Fruit fly (Drosophila melanogaster) whole organism, prepupa: ENCODE results near the gene CG15731.

Source experiments
- Blimp-1 ChIP-seq: fragments of 200-800 bp; sonication (Bioruptor generic); optimal IDR thresholded peaks from 3 replicates; lab custom pipeline; 2017; ENCODE audit warnings: missing biosample characterization, missing genetic modification characterization, mild to moderate bottlenecking, moderate library complexity, missing genetic modification reagents
- CG10631 ChIP-seq: fragments of 200-800 bp; sonication (Bioruptor generic); optimal IDR thresholded peaks from 2 replicates; lab custom pipeline; 2016; ENCODE audit warnings: missing biosample characterization, missing genetic modification characterization
- CG10669 ChIP-seq: fragments of 200-800 bp; sonication (Bioruptor generic); optimal IDR thresholded peaks from 3 replicates; lab custom pipeline; 2018; ENCODE audit warnings: missing biosample characterization, mild to moderate bottlenecking, missing genetic modification characterization, moderate library complexity
- CG11294 ChIP-seq: fragments of 200-800 bp; sonication (Bioruptor generic); IDR thresholded peaks from 2 replicates; pipeline ENCODE4 v1.3.6; 2022; ENCODE audit warnings: missing biosample characterization, missing genetic modification characterization
- CG11762 ChIP-seq: fragments of 200-800 bp; sonication (Bioruptor generic); optimal IDR thresholded peaks from 3 replicates; lab custom pipeline; 2016; ENCODE audit warnings: missing biosample characterization, missing genetic modification characterization; ENCODE audit not compliant: insufficient read depth
- CG11902 ChIP-seq: fragments of 200-800 bp; sonication (Bioruptor generic); optimal IDR thresholded peaks from 3 replicates; lab custom pipeline; 2016; ENCODE audit warnings: missing biosample characterization, missing genetic modification characterization
- CG15336 ChIP-seq: fragments of 200-800 bp; sonication (Bioruptor generic); IDR thresholded peaks from 2 replicates; pipeline ENCODE4 v1.3.6; 2022; ENCODE audit warnings: missing biosample characterization, missing genetic modification characterization
- CG1621 ChIP-seq: fragments of 200-800 bp; sonication (Bioruptor generic); optimal IDR thresholded peaks from 3 replicates; lab custom pipeline; 2018; ENCODE audit warnings: missing biosample characterization, mild to moderate bottlenecking, missing genetic modification characterization
- CG16779 ChIP-seq: fragments of 200-800 bp; sonication (Bioruptor generic); optimal IDR thresholded peaks from 3 replicates; lab custom pipeline; 2017; ENCODE audit warnings: missing biosample characterization, mild to moderate bottlenecking, missing genetic modification characterization
- CG31627 ChIP-seq: fragments of 200-800 bp; sonication (Bioruptor generic); optimal IDR thresholded peaks from 3 replicates; lab custom pipeline; 2016; ENCODE audit warnings: missing biosample characterization, missing genetic modification characterization
- CG32006 ChIP-seq: fragments of 200-800 bp; sonication (Bioruptor generic); optimal IDR thresholded peaks from 3 replicates; lab custom pipeline; 2017; ENCODE audit warnings: missing biosample characterization, mild to moderate bottlenecking, missing genetic modification characterization
- CG34406 ChIP-seq: fragments of 200-800 bp; sonication (Bioruptor generic); optimal IDR thresholded peaks from 3 replicates; lab custom pipeline; 2016; ENCODE audit warnings: missing biosample characterization, missing genetic modification characterization
- CG3919 ChIP-seq: fragments of 200-800 bp; sonication (Bioruptor generic); optimal IDR thresholded peaks from 3 replicates; lab custom pipeline; 2016; ENCODE audit warnings: missing biosample characterization, missing genetic modification characterization
- CG4318 ChIP-seq: fragments of 200-800 bp; sonication (Bioruptor generic); optimal IDR thresholded peaks from 3 replicates; lab custom pipeline; 2017; ENCODE audit warnings: missing biosample characterization, mild to moderate bottlenecking, missing genetic modification characterization
- CG6163 ChIP-seq: fragments of 200-800 bp; sonication (Bioruptor generic); IDR thresholded peaks from 3 replicates; pipeline ENCODE4 v1.3.6; 2022; ENCODE audit warnings: missing biosample characterization, missing genetic modification characterization
- CG6276 ChIP-seq: fragments of 200-800 bp; sonication (Bioruptor generic); optimal IDR thresholded peaks from 2 replicates; lab custom pipeline; 2017; ENCODE audit warnings: missing biosample characterization, mild to moderate bottlenecking, missing genetic modification characterization
- CG6792 ChIP-seq: fragments of 200-800 bp; sonication (Bioruptor generic); optimal IDR thresholded peaks from 3 replicates; lab custom pipeline; 2016; ENCODE audit warnings: missing biosample characterization, missing genetic modification characterization
- CG6808 ChIP-seq: fragments of 200-800 bp; sonication (Bioruptor generic); optimal IDR thresholded peaks from 3 replicates; lab custom pipeline; 2017; ENCODE audit warnings: missing biosample characterization, missing genetic modification characterization, mild to moderate bottlenecking, moderate library complexity, missing genetic modification reagents
- CG6854 ChIP-seq: fragments of 200-800 bp; sonication (Bioruptor generic); optimal IDR thresholded peaks from 2 replicates; lab custom pipeline; 2017; ENCODE audit warnings: missing biosample characterization, mild to moderate bottlenecking, missing genetic modification characterization
- CG7368 ChIP-seq: fragments of 200-800 bp; sonication (Bioruptor generic); optimal IDR thresholded peaks from 3 replicates; lab custom pipeline; 2016; ENCODE audit warnings: missing biosample characterization, missing genetic modification characterization
- CG8119 ChIP-seq: fragments of 200-800 bp; sonication (Bioruptor generic); IDR thresholded peaks from 3 replicates; pipeline ENCODE4 v1.3.6; 2022; ENCODE audit warnings: missing biosample characterization, missing genetic modification characterization
- CG8319 ChIP-seq: fragments of 200-800 bp; sonication (Bioruptor generic); optimal IDR thresholded peaks from 3 replicates; lab custom pipeline; 2016; ENCODE audit warnings: missing biosample characterization, missing genetic modification characterization
- CG9139 ChIP-seq: fragments of 200-800 bp; sonication (Bioruptor generic); optimal IDR thresholded peaks from 3 replicates; lab custom pipeline; 2017; ENCODE audit warnings: missing biosample characterization, mild to moderate bottlenecking, missing genetic modification characterization
- Eip93F ChIP-seq: fragments of 200-800 bp; sonication (Bioruptor generic); optimal IDR thresholded peaks from 2 replicates; lab custom pipeline; 2016; ENCODE audit warnings: missing biosample characterization, mild to moderate bottlenecking, missing genetic modification characterization
- Ets21C ChIP-seq: fragments of 200-800 bp; sonication (Bioruptor generic); optimal IDR thresholded peaks from 3 replicates; lab custom pipeline; 2016; ENCODE audit warnings: missing biosample characterization, missing genetic modification characterization
- Ets96B ChIP-seq: fragments of 200-800 bp; optimal IDR thresholded peaks from 2 replicates; lab custom pipeline; 2019; ENCODE audit warnings: missing biosample characterization, mild to moderate bottlenecking, missing genetic modification characterization, moderate library complexity
- Gug ChIP-seq: fragments of 200-800 bp; sonication (Bioruptor generic); IDR thresholded peaks from 2 replicates; pipeline ENCODE4 v1.3.6; 2022; ENCODE audit warnings: missing biosample characterization, missing genetic modification characterization
- Hr38 ChIP-seq: sonication (Bioruptor generic); optimal IDR thresholded peaks from 2 replicates; lab custom pipeline; 2016; ENCODE audit warnings: missing biosample characterization, missing genetic modification characterization
- Hr39 ChIP-seq: fragments of 200-800 bp; sonication (Bioruptor generic); optimal IDR thresholded peaks from 2 replicates; lab custom pipeline; 2016; ENCODE audit warnings: missing biosample characterization, missing genetic modification characterization
- Lpt ChIP-seq: fragments of 200-800 bp; sonication (Bioruptor generic); optimal IDR thresholded peaks from 3 replicates; lab custom pipeline; 2016; ENCODE audit warnings: missing biosample characterization, missing genetic modification characterization
- Met ChIP-seq: fragments of 200-800 bp; sonication (Bioruptor generic); optimal IDR thresholded peaks from 3 replicates; lab custom pipeline; 2016; ENCODE audit warnings: missing biosample characterization, missing genetic modification characterization
- OdsH ChIP-seq: fragments of 200-800 bp; sonication (Bioruptor generic); optimal IDR thresholded peaks from 3 replicates; lab custom pipeline; 2016; ENCODE audit warnings: missing biosample characterization, missing genetic modification characterization
- Smox ChIP-seq: fragments of 200-800 bp; sonication (Bioruptor generic); optimal IDR thresholded peaks from 3 replicates; lab custom pipeline; 2016; ENCODE audit warnings: missing biosample characterization, missing genetic modification characterization
- Sox102F ChIP-seq: fragments of 200-800 bp; sonication (Bioruptor generic); optimal IDR thresholded peaks from 2 replicates; lab custom pipeline; 2016; ENCODE audit warnings: missing biosample characterization, mild to moderate bottlenecking, missing genetic modification characterization
- Sox14 ChIP-seq: fragments of 200-800 bp; sonication (Bioruptor generic); optimal IDR thresholded peaks from 3 replicates; lab custom pipeline; 2016; ENCODE audit warnings: missing biosample characterization, missing genetic modification characterization
- Sox15 ChIP-seq: fragments of 200-800 bp; sonication (Bioruptor generic); optimal IDR thresholded peaks from 3 replicates; lab custom pipeline; 2016; ENCODE audit warnings: missing biosample characterization, missing genetic modification characterization
- achi ChIP-seq: fragments of 200-800 bp; sonication (Bioruptor generic); optimal IDR thresholded peaks from 3 replicates; lab custom pipeline; 2016; ENCODE audit warnings: missing biosample characterization, missing genetic modification characterization
- acj6 ChIP-seq: fragments of 200-800 bp; sonication (Bioruptor generic); optimal IDR thresholded peaks from 3 replicates; lab custom pipeline; 2016; ENCODE audit warnings: missing biosample characterization, missing genetic modification characterization
- cyc ChIP-seq: fragments of 200-800 bp; sonication (Bioruptor generic); optimal IDR thresholded peaks from 3 replicates; lab custom pipeline; 2016; ENCODE audit warnings: missing biosample characterization, missing genetic modification characterization
- dac ChIP-seq: fragments of 200-800 bp; sonication (Bioruptor generic); optimal IDR thresholded peaks from 2 replicates; lab custom pipeline; 2017; ENCODE audit warnings: missing biosample characterization, mild to moderate bottlenecking, missing genetic modification characterization
- dsx ChIP-seq: fragments of 200-800 bp; optimal IDR thresholded peaks from 3 replicates; lab custom pipeline; 2019; ENCODE audit warnings: missing biosample characterization, mild to moderate bottlenecking, missing genetic modification characterization, moderate library complexity; ENCODE audit not compliant: poor library complexity, severe bottlenecking
- eg ChIP-seq: fragments of 200-800 bp; sonication (Bioruptor generic); IDR thresholded peaks from 3 replicates; pipeline ENCODE4 v1.3.6; 2022; ENCODE audit warnings: missing biosample characterization, missing genetic modification characterization
- esn ChIP-seq: fragments of 200-800 bp; sonication (Bioruptor generic); optimal IDR thresholded peaks from 2 replicates; lab custom pipeline; 2016; ENCODE audit warnings: missing biosample characterization, mild to moderate bottlenecking, missing genetic modification characterization, moderate library complexity
- fd59A ChIP-seq: fragments of 200-800 bp; sonication (Bioruptor generic); optimal IDR thresholded peaks from 2 replicates; lab custom pipeline; 2017; ENCODE audit warnings: missing biosample characterization, mild to moderate bottlenecking, missing genetic modification characterization, missing genetic modification reagents
- fd85E ChIP-seq: fragments of 200-800 bp; sonication (Bioruptor generic); optimal IDR thresholded peaks from 3 replicates; lab custom pipeline; 2016; ENCODE audit warnings: missing biosample characterization, missing genetic modification characterization
- fkh ChIP-seq: fragments of 200-800 bp; sonication (Bioruptor generic); optimal IDR thresholded peaks from 3 replicates; lab custom pipeline; 2017; ENCODE audit warnings: missing biosample characterization, mild to moderate bottlenecking, missing genetic modification characterization, moderate library complexity
- lz ChIP-seq: fragments of 200-800 bp; sonication (Bioruptor generic); optimal IDR thresholded peaks from 3 replicates; lab custom pipeline; 2016; ENCODE audit warnings: missing biosample characterization, missing genetic modification characterization
- pdm3 ChIP-seq: fragments of 200-800 bp; sonication (Bioruptor generic); optimal IDR thresholded peaks from 3 replicates; lab custom pipeline; 2016; ENCODE audit warnings: missing biosample characterization, missing genetic modification characterization
- salr ChIP-seq, 2 experiments: fragments of 200-800 bp; sonication (Bioruptor generic); optimal IDR thresholded peaks; 3 replicates each; lab custom pipeline; 2016 to 2018; ENCODE audit warnings: missing biosample characterization in 2 of 2, missing genetic modification characterization in 2 of 2, mild to moderate bottlenecking in 1 of 2
- spab ChIP-seq: fragments of 200-800 bp; sonication (Bioruptor generic); optimal IDR thresholded peaks from 2 replicates; lab custom pipeline; 2017; ENCODE audit warnings: missing biosample characterization, mild to moderate bottlenecking, missing genetic modification characterization, missing genetic modification reagents
- svp ChIP-seq: fragments of 200-800 bp; sonication (Bioruptor generic); peaks from one replicate; lab custom pipeline; 2016; ENCODE audit warnings: missing biosample characterization, missing genetic modification characterization
- vri ChIP-seq: fragments of 200-800 bp; sonication (Bioruptor generic); optimal IDR thresholded peaks from 3 replicates; lab custom pipeline; 2016; ENCODE audit warnings: missing biosample characterization, mild to moderate bottlenecking, missing genetic modification characterization

CG15731 gene

DNA sequence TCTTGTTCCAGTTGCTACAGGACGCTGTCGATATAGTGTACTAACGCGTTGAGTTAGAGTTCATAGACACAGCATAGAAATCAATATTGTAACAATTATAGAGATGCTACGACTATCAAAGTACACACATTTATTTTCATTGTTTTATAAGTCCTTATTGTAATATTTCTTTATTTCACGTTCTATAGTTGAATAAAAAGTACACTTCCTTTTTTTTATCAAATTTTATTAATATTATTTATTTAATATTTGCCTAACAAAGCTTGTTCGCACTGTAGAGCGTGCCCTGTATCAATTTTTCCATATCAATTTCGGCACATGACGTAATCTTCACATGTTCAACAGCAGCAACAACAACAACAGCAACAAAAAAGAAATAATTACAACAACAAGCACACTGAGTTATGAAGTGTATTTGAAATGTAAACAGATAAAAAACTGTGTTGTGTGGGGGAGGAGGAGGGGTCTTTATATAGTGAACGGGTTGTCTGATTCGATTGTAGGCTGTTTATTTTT is 16.4 kb upstream of the CG15731 start:
- TF ChIP-seq Sox102F (GFP tag; lab: Kevin White, UChicago) (peak; percentile 19), CG32006 (GFP tag; lab: Kevin White, UChicago) (peak; percentile 45), CG31627 (GFP tag; lab: Kevin White, UChicago) (no peak), eg (0 out of 3 replicates have a peak, but pooled peaks have one; percentile 27), CG11294 (GFP tag; lab: Robert Waterston, UW) (peak; percentile 41; the same call in 1 of the 2 replicates), Smox (GFP tag; lab: Kevin White, UChicago) (peak; percentile 7), CG11902 (no peak), CG1621 (tag; lab: Kevin White, UChicago) (no peak), Hr39 (GFP tag; lab: Kevin White, UChicago) (peak; percentile 26), Gug (GFP tag; lab: Robert Waterston, UW) (no peak), CG3919 (GFP tag; lab: Kevin White, UChicago) (no peak), CG9139 (GFP tag; lab: Kevin White, UChicago) (no peak), CG7368 (GFP tag; lab: Kevin White, UChicago) (no peak), CG10631 (peak; percentile 28), fd85E (GFP tag; lab: Kevin White, UChicago) (no peak), CG11762 (GFP tag; lab: Kevin White, UChicago) (no peak), CG6808 (GFP tag; lab: Kevin White, UChicago) (no peak), lz (peak; percentile 19), esn (peak; percentile 48), Met (GFP tag; lab: Kevin White, UChicago) (peak; percentile 39), Eip93F (GFP tag; lab: Kevin White, UChicago) (no peak), Sox14 (GFP tag; lab: Kevin White, UChicago) (no peak), fd59A (GFP tag; lab: Kevin White, UChicago) (no peak), OdsH (peak; percentile 46), Sox15 (GFP tag; lab: Kevin White, UChicago) (no peak), pdm3 (GFP tag; lab: Kevin White, UChicago) (peak; percentile 12), acj6 (GFP tag; lab: Kevin White, UChicago) (peak; percentile 30), CG8319 (GFP tag; lab: Kevin White, UChicago) (no peak), achi (GFP tag; lab: Kevin White, UChicago) (peak; percentile 45), Hr38 (GFP tag; lab: Kevin White, UChicago) (no peak), Lpt (GFP tag; lab: Kevin White, UChicago) (no peak), CG15336 (GFP tag; lab: Robert Waterston, UW) (peak; percentile 70), Ets96B (no peak), dsx (GFP tag; lab: Kevin White, UChicago) (no peak), dac (GFP tag; lab: Kevin White, UChicago) (no peak), fkh (GFP tag; lab: Kevin White, UChicago) (peak; percentile 96), CG16779 (no peak), CG34406 (GFP tag; lab: Kevin White, UChicago) (peak; percentile 19), cyc (no peak), CG6854 (GFP tag; lab: Kevin White, UChicago) (no peak), CG6163 (GFP tag; lab: Robert Waterston, UW) (no peak; the same call in 2 of the 3 replicates), vri (GFP tag; lab: Kevin White, UChicago) (peak; percentile 92), Ets21C (GFP tag; lab: Kevin White, UChicago) (no peak), spab (GFP tag; lab: Kevin White, UChicago) (no peak), CG10669 (GFP tag; lab: Kevin White, UChicago) (no peak), svp (GFP tag; lab: Kevin White, UChicago) (peak; percentile 68), CG4318 (GFP tag; lab: Kevin White, UChicago) (peak; percentile 12), CG8119 (GFP tag; lab: Robert Waterston, UW) (peak; percentile 60), CG6792 (GFP tag; lab: Kevin White, UChicago) (peak; percentile 6), CG6276 (peak; percentile 19), Blimp-1 (GFP tag; lab: Kevin White, UChicago) (no peak), salr (GFP tag; optimal IDR thresholded peaks at IDR 0.05; lab: Kevin White, UChicago) (no peak)
